Worm (Caenorhabditis elegans): Measurements from ENCODE around the gene F32A5.8.

The F32A5.8 gene

ce11 chrII:7277925-7278324 lies 22.0 kb downstream of the F32A5.8 start:
- TF ChIP-seq med-1 (GFP tag; optimal IDR thresholded peaks at IDR 0.05; ENCODE audit: insufficient read depth): no peak
- TF ChIP-seq klf-2 (GFP tag; conservative IDR thresholded peaks at IDR 0.05): no peak
- TF ChIP-seq flt-1 (GFP tag; IDR thresholded peaks at IDR 0.05): no peak
- TF ChIP-seq cog-1 (tag; optimal IDR thresholded peaks at IDR 0.05): no peak
- TF ChIP-seq T22C8.4 (GFP tag; IDR thresholded peaks at IDR 0.05): no peak
- TF ChIP-seq ref-1 (GFP tag; conservative IDR thresholded peaks at IDR 0.05): no peak
- no peak for TF ChIP-seq ztf-29 (GFP tag; IDR thresholded peaks at IDR 0.05)
- no peak for TF ChIP-seq ztf-23 (GFP tag; IDR thresholded peaks at IDR 0.05)
- TF ChIP-seq tab-1 (GFP tag; IDR thresholded peaks at IDR 0.05): no peak

ce11 chrII:7279808-7280207 lies 23.9 kb downstream of the F32A5.8 start:
- TF ChIP-seq T22C8.4 (GFP tag; IDR thresholded peaks at IDR 0.05) (no peak), cog-1 (tag; optimal IDR thresholded peaks at IDR 0.05) (no peak), klf-2 (GFP tag; conservative IDR thresholded peaks at IDR 0.05) (no peak), tab-1 (GFP tag; IDR thresholded peaks at IDR 0.05) (no peak), med-1 (GFP tag; optimal IDR thresholded peaks at IDR 0.05; ENCODE audit: insufficient read depth) (no peak), ref-1 (GFP tag; conservative IDR thresholded peaks at IDR 0.05) (no peak), ztf-23 (GFP tag; IDR thresholded peaks at IDR 0.05) (no peak), flt-1 (GFP tag; IDR thresholded peaks at IDR 0.05) (no peak)

ce11 chrII:7280584-7280983 lies 24.7 kb downstream of the F32A5.8 start:
- TF ChIP-seq tab-1 (GFP tag; IDR thresholded peaks at IDR 0.05) (no peak), ref-1 (GFP tag; conservative IDR thresholded peaks at IDR 0.05) (no peak), ztf-23 (GFP tag; IDR thresholded peaks at IDR 0.05) (no peak), T22C8.4 (GFP tag; IDR thresholded peaks at IDR 0.05) (no peak), ztf-29 (GFP tag; IDR thresholded peaks at IDR 0.05) (no peak), flt-1 (GFP tag; IDR thresholded peaks at IDR 0.05) (no peak), med-1 (GFP tag; optimal IDR thresholded peaks at IDR 0.05; ENCODE audit: insufficient read depth) (no peak), cog-1 (tag; optimal IDR thresholded peaks at IDR 0.05) (no peak), klf-2 (GFP tag; conservative IDR thresholded peaks at IDR 0.05) (no peak)

ce11 chrII:7283063-7283462 lies 27.2 kb downstream of the F32A5.8 start:
- TF ChIP-seq klf-2 (GFP tag; conservative IDR thresholded peaks at IDR 0.05): no peak
- no peak for TF ChIP-seq ref-1 (GFP tag; conservative IDR thresholded peaks at IDR 0.05)
- TF ChIP-seq ztf-23 (GFP tag; IDR thresholded peaks at IDR 0.05): no peak
- no peak for TF ChIP-seq med-1 (GFP tag; optimal IDR thresholded peaks at IDR 0.05; ENCODE audit: insufficient read depth)
- TF ChIP-seq T22C8.4 (GFP tag; IDR thresholded peaks at IDR 0.05): no peak
- no peak for TF ChIP-seq cog-1 (tag; optimal IDR thresholded peaks at IDR 0.05)
- TF ChIP-seq ztf-29 (GFP tag; IDR thresholded peaks at IDR 0.05): no peak
- no peak for TF ChIP-seq tab-1 (GFP tag; IDR thresholded peaks at IDR 0.05)
- TF ChIP-seq flt-1 (GFP tag; IDR thresholded peaks at IDR 0.05): no peak

- TF ChIP-seq ref-1 (GFP tag; conservative IDR thresholded peaks at IDR 0.05) (no peak), flt-1 (GFP tag; IDR thresholded peaks at IDR 0.05) (no peak), klf-2 (GFP tag; conservative IDR thresholded peaks at IDR 0.05) (no peak), ztf-29 (GFP tag; IDR thresholded peaks at IDR 0.05) (no peak), tab-1 (GFP tag; IDR thresholded peaks at IDR 0.05) (no peak)
These were observed 31.2 kb downstream of the F32A5.8 start for ce11 chrII:7287140-7287539.

- TF ChIP-seq ztf-29 (GFP tag; IDR thresholded peaks at IDR 0.05): no peak
These were observed 31.8 kb downstream of the F32A5.8 start for ce11 chrII:7287709-7288108.

ce11 chrII:7289923-7290476 lies 34.1 kb downstream of the F32A5.8 start, which contains the start of gene C30G12.2:
Gene C30G12.2, plus strand, starts transcription at chrII:7290426.
- TF ChIP-seq flt-1 (GFP tag; IDR thresholded peaks at IDR 0.05) (no peak), ref-1 (GFP tag; conservative IDR thresholded peaks at IDR 0.05) (no peak), med-1 (GFP tag; optimal IDR thresholded peaks at IDR 0.05; ENCODE audit: insufficient read depth) (no peak), ztf-23 (GFP tag; IDR thresholded peaks at IDR 0.05) (no peak)

- TF ChIP-seq ref-1 (GFP tag; conservative IDR thresholded peaks at IDR 0.05) (no peak), med-1 (GFP tag; optimal IDR thresholded peaks at IDR 0.05; ENCODE audit: insufficient read depth) (no peak), ztf-23 (GFP tag; IDR thresholded peaks at IDR 0.05) (no peak), klf-2 (GFP tag; conservative IDR thresholded peaks at IDR 0.05) (no peak), tab-1 (GFP tag; IDR thresholded peaks at IDR 0.05) (no peak), flt-1 (GFP tag; IDR thresholded peaks at IDR 0.05) (no peak)
These were observed 40.0 kb downstream of the F32A5.8 start, which contains the start of gene C30G12.6 for ce11 chrII:7295917-7296316. Gene C30G12.6, minus strand, starts transcription at chrII:7296017.

ce11 chrII:7298197-7298682 lies 42.3 kb downstream of the F32A5.8 start, which contains the start of gene puf-8:
Gene puf-8, minus strand, starts transcription at chrII:7298247.
- no peak for TF ChIP-seq T22C8.4 (GFP tag; IDR thresholded peaks at IDR 0.05)
- TF ChIP-seq ztf-23 (GFP tag; IDR thresholded peaks at IDR 0.05): no peak

ce11 chrII:7299042-7299441 lies 43.1 kb downstream of the F32A5.8 start, which contains the start of gene C30G12.1:
Gene C30G12.1, plus strand, starts transcription at chrII:7299342.
- TF ChIP-seq T22C8.4 (GFP tag; IDR thresholded peaks at IDR 0.05) (no peak), cog-1 (tag; optimal IDR thresholded peaks at IDR 0.05) (no peak), med-1 (GFP tag; optimal IDR thresholded peaks at IDR 0.05; ENCODE audit: insufficient read depth) (no peak), ztf-29 (GFP tag; IDR thresholded peaks at IDR 0.05) (no peak), klf-2 (GFP tag; conservative IDR thresholded peaks at IDR 0.05) (no peak), tab-1 (GFP tag; IDR thresholded peaks at IDR 0.05) (no peak), ref-1 (GFP tag; conservative IDR thresholded peaks at IDR 0.05) (no peak), flt-1 (GFP tag; IDR thresholded peaks at IDR 0.05) (no peak), ztf-23 (GFP tag; IDR thresholded peaks at IDR 0.05) (no peak)
